Worm (Caenorhabditis elegans): ENCODE data around the gene F11A5.18.

ce11 chrV:16224027-16224426, 21.3 kb downstream of the F11A5.18 start, which contains the start of gene stdh-2:
- TF ChIP-seq dao-5 (tag; optimal IDR thresholded peaks at IDR 0.05) (no peak), him-1 (tag; optimal IDR thresholded peaks at IDR 0.05) (no peak), W03F9.2 (tag; optimal IDR thresholded peaks at IDR 0.05) (no peak)

Data from whole organism, L4/young adult.